Worm (Caenorhabditis elegans): ENCODE measurements around the gene mig-21.

The mig-21 gene

ce11 chrIII:5871760-5872159 lies 6.4 kb downstream of the mig-21 start, which contains the start of the genes F01F1.11 and F01F1.3:
Gene F01F1.11 (minus strand): TSS chrIII:5871877.
Gene F01F1.3 (plus strand): TSS chrIII:5871938.
- TF ChIP-seq sox-4 (tag; optimal IDR thresholded peaks at IDR 0.05): no peak
- TF ChIP-seq pqm-1 (tag; optimal IDR thresholded peaks at IDR 0.05): no peak
- TF ChIP-seq ama-1 (optimal IDR thresholded peaks at IDR 0.05): no peak
- TF ChIP-seq nfya-1 (tag; optimal IDR thresholded peaks at IDR 0.05): peak; percentile 7
- peak; percentile 37 for TF ChIP-seq rnt-1 (tag; optimal IDR thresholded peaks at IDR 0.05)
- TF ChIP-seq ceh-45 (GFP tag; IDR thresholded peaks at IDR 0.05): no peak
- TF ChIP-seq ceh-34 (tag; optimal IDR thresholded peaks at IDR 0.05): peak; percentile 37
- peak; percentile 89 for TF ChIP-seq ceh-31 (tag; optimal IDR thresholded peaks at IDR 0.05)
- no peak for TF ChIP-seq ahr-1 (tag; optimal IDR thresholded peaks at IDR 0.05)
- TF ChIP-seq ceh-24 (tag; optimal IDR thresholded peaks at IDR 0.05): no peak
- no peak for TF ChIP-seq fkh-6 (tag; optimal IDR thresholded peaks at IDR 0.05)
- no peak for TF ChIP-seq unc-86 (tag; optimal IDR thresholded peaks at IDR 0.05)
- TF ChIP-seq dve-1 (tag; optimal IDR thresholded peaks at IDR 0.05): no peak
- TF ChIP-seq pax-1 (tag; optimal IDR thresholded peaks at IDR 0.05): peak; percentile 14
- TF ChIP-seq ets-4 (tag; optimal IDR thresholded peaks at IDR 0.05): peak; percentile 99
- TF ChIP-seq ceh-6 (GFP tag; optimal IDR thresholded peaks at IDR 0.05): no peak
- no peak for TF ChIP-seq hlh-30 (tag; optimal IDR thresholded peaks at IDR 0.05; ENCODE audit: insufficient read depth)
- no peak for TF ChIP-seq npax-4 (tag; optimal IDR thresholded peaks at IDR 0.05)
- no peak for TF ChIP-seq pag-3 (tag; optimal IDR thresholded peaks at IDR 0.05; ENCODE audit: borderline replicate concordance)
- TF ChIP-seq ceh-18 (tag; optimal IDR thresholded peaks at IDR 0.05): no peak
- no peak for TF ChIP-seq sox-2 (GFP tag; IDR thresholded peaks at IDR 0.05)
- no peak for TF ChIP-seq pha-4 (tag; optimal IDR thresholded peaks at IDR 0.05)
- peak; percentile 64 for TF ChIP-seq tbx-7 (tag; optimal IDR thresholded peaks at IDR 0.05)
- TF ChIP-seq che-1 (tag; optimal IDR thresholded peaks at IDR 0.05): no peak
- no peak for TF ChIP-seq ceh-9 (tag; optimal IDR thresholded peaks at IDR 0.05)
- no peak for TF ChIP-seq ceh-48 (tag; optimal IDR thresholded peaks at IDR 0.05)
- TF ChIP-seq dmd-4 (tag; optimal IDR thresholded peaks at IDR 0.05; ENCODE audit: borderline replicate concordance): no peak
- no peak for TF ChIP-seq ceh-30 (tag; optimal IDR thresholded peaks at IDR 0.05)
- TF ChIP-seq elt-4 (tag; optimal IDR thresholded peaks at IDR 0.05): no peak
- no peak for TF ChIP-seq C38D4.7 (GFP tag; optimal IDR thresholded peaks at IDR 0.05)
- no peak for TF ChIP-seq ceh-22 (tag; optimal IDR thresholded peaks at IDR 0.05)
- peak; percentile 62 for TF ChIP-seq ref-2 (tag; optimal IDR thresholded peaks at IDR 0.05)
- TF ChIP-seq ceh-14 (tag; optimal IDR thresholded peaks at IDR 0.05): peak; percentile 35
- TF ChIP-seq odd-2 (tag; optimal IDR thresholded peaks at IDR 0.05): no peak
- TF ChIP-seq tbx-2 (tag; optimal IDR thresholded peaks at IDR 0.05): peak; percentile 85
- TF ChIP-seq K09A11.1 (tag; optimal IDR thresholded peaks at IDR 0.05; ENCODE audit: insufficient read depth): no peak
- TF ChIP-seq pha-2 (tag; optimal IDR thresholded peaks at IDR 0.05): no peak
- peak; percentile 80 for TF ChIP-seq ceh-2 (tag; optimal IDR thresholded peaks at IDR 0.05)
- no peak for TF ChIP-seq fkh-10 (GFP tag; optimal IDR thresholded peaks at IDR 0.05)
- TF ChIP-seq pros-1 (tag; optimal IDR thresholded peaks at IDR 0.05): no peak
- TF ChIP-seq syd-9 (tag; optimal IDR thresholded peaks at IDR 0.05): no peak
- peak; percentile 19 for TF ChIP-seq F13H6.1 (tag; optimal IDR thresholded peaks at IDR 0.05)
- TF ChIP-seq nhr-232 (tag; optimal IDR thresholded peaks at IDR 0.05): no peak
- no peak for TF ChIP-seq madf-2 (tag; optimal IDR thresholded peaks at IDR 0.05)
- TF ChIP-seq ceh-19 (GFP tag; optimal IDR thresholded peaks at IDR 0.05): no peak
- no peak for TF ChIP-seq lim-6 (tag; optimal IDR thresholded peaks at IDR 0.05)
- no peak for TF ChIP-seq Y22D7AL.16 (tag; optimal IDR thresholded peaks at IDR 0.05)
- no peak for TF ChIP-seq pat-9 (tag; optimal IDR thresholded peaks at IDR 0.05)
- no peak for TF ChIP-seq ttx-3 (tag; optimal IDR thresholded peaks at IDR 0.05)
- no peak for TF ChIP-seq unc-55 (GFP tag; optimal IDR thresholded peaks at IDR 0.05)
- no peak for TF ChIP-seq hlh-6 (tag; optimal IDR thresholded peaks at IDR 0.05)
- TF ChIP-seq zip-5 (tag; optimal IDR thresholded peaks at IDR 0.05): peak; percentile 38
- no peak for TF ChIP-seq K02D7.2 (tag; optimal IDR thresholded peaks at IDR 0.05)
- TF ChIP-seq C08G9.2 (tag; optimal IDR thresholded peaks at IDR 0.05): peak; percentile 86
- TF ChIP-seq unc-42 (tag; optimal IDR thresholded peaks at IDR 0.05): peak; percentile 50
